Worm (Caenorhabditis elegans) whole organism, L4 larva: Measurements from ENCODE around the gene smu-2.
A peak's percentile ranks its signal among the peaks of the same experiment; 100 is the strongest.

ENCODE experiments used
- D1046.2 ChIP-seq: fragments of 200-800 bp; sonication (Bioruptor generic); IDR thresholded peaks from 2 replicates; pipeline ENCODE4 v1.3.6; 2022; ENCODE audit warnings: missing genetic modification characterization, missing compliant biosample characterization
- F26F4.8 ChIP-seq: fragments of 200-800 bp; sonication (Bioruptor generic); conservative IDR thresholded peaks from 2 replicates; pipeline ENCODE4 v1.3.6; 2022; ENCODE audit warnings: missing genetic modification characterization, missing compliant biosample characterization
- Y75B8A.6 ChIP-seq: fragments of 200-800 bp; sonication (Bioruptor generic); IDR thresholded peaks from 2 replicates; pipeline ENCODE4 v1.3.6; 2022; ENCODE audit warnings: missing genetic modification reagents, missing genetic modification characterization, missing compliant biosample characterization
- aha-1 ChIP-seq: fragments of 150-350 bp; peaks from one replicate; lab custom pipeline; 2014; ENCODE audit warnings: missing biosample characterization, missing genetic modification characterization
- aly-2 ChIP-seq: sonication (generic microtip); optimal IDR thresholded peaks from 2 replicates; lab custom pipeline; 2018; ENCODE audit warnings: missing biosample characterization, missing genetic modification characterization
- ceh-62 ChIP-seq: sonication (generic microtip); optimal IDR thresholded peaks from 2 replicates; lab custom pipeline; 2017; ENCODE audit warnings: missing biosample characterization, missing genetic modification characterization
- cey-2 ChIP-seq: sonication (generic microtip); optimal IDR thresholded peaks from 3 replicates; lab custom pipeline; 2017; ENCODE audit warnings: missing genetic modification characterization, mild to moderate bottlenecking, missing compliant biosample characterization, antibody characterized with exemption, borderline replicate concordance; ENCODE audit not compliant: insufficient read depth
- daf-16 ChIP-seq, 3 experiments: sonication (generic microtip); optimal IDR thresholded peaks; 2 replicates each; lab custom pipeline; 2016 to 2017; ENCODE audit warnings: missing genetic modification characterization in 3 of 3, missing genetic modification reagents in 3 of 3, mild to moderate bottlenecking in 2 of 3, missing compliant biosample characterization in 2 of 3, missing biosample characterization in 1 of 3, moderate library complexity in 1 of 3
- dmd-6 ChIP-seq: fragments of 200-800 bp; sonication (Bioruptor generic); IDR thresholded peaks from 2 replicates; pipeline ENCODE4 v1.3.6; 2022; ENCODE audit warnings: missing genetic modification reagents, missing genetic modification characterization, missing compliant biosample characterization
- dmd-8 ChIP-seq: fragments of 200-800 bp; sonication (Bioruptor generic); IDR thresholded peaks from 2 replicates; pipeline ENCODE4 v1.3.6; 2022; ENCODE audit warnings: missing genetic modification characterization, missing compliant biosample characterization
- dve-1 ChIP-seq: sonication (generic microtip); optimal IDR thresholded peaks from 2 replicates; lab custom pipeline; 2017; ENCODE audit warnings: antibody characterized with exemption, mild to moderate bottlenecking, missing genetic modification characterization, missing compliant biosample characterization; ENCODE audit not compliant: insufficient read depth
- egl-43 ChIP-seq: fragments of 200-800 bp; sonication (Bioruptor generic); IDR thresholded peaks from 2 replicates; pipeline ENCODE4 v1.3.6; 2022; ENCODE audit warnings: missing genetic modification reagents, missing genetic modification characterization, missing compliant biosample characterization
- fos-1 ChIP-seq: fragments of 150-350 bp; optimal IDR thresholded peaks from 2 replicates; lab custom pipeline; 2014; ENCODE audit warnings: missing biosample characterization, missing genetic modification characterization
- hlh-30 ChIP-seq: sonication (generic microtip); optimal IDR thresholded peaks from 2 replicates; lab custom pipeline; 2017; ENCODE audit warnings: antibody characterized with exemption, mild to moderate bottlenecking, missing genetic modification characterization, missing compliant biosample characterization; ENCODE audit not compliant: insufficient read depth
- lin-1 ChIP-seq: fragments of 200-800 bp; sonication (Bioruptor generic); IDR thresholded peaks from 2 replicates; pipeline ENCODE4 v1.3.6; 2022; ENCODE audit warnings: missing genetic modification reagents, missing genetic modification characterization, missing compliant biosample characterization
- lin-38 ChIP-seq: fragments of 200-800 bp; sonication (Bioruptor generic); IDR thresholded peaks from 2 replicates; pipeline ENCODE4 v1.3.6; 2022; ENCODE audit warnings: missing genetic modification reagents, missing genetic modification characterization, missing compliant biosample characterization
- madf-5 ChIP-seq, 2 experiments: fragments of 200-800 bp; sonication (Bioruptor generic); IDR thresholded peaks; 2 replicates each; pipeline ENCODE4 v1.3.6; 2022; ENCODE audit warnings: missing compliant biosample characterization in 2 of 2, missing genetic modification characterization in 2 of 2
- mxl-3 ChIP-seq: fragments of 200-800 bp; sonication (Bioruptor generic); optimal IDR thresholded peaks from 2 replicates; lab custom pipeline; 2018; ENCODE audit warnings: mild to moderate bottlenecking, missing genetic modification characterization, missing compliant biosample characterization
- nhr-102 ChIP-seq: sonication (generic microtip); optimal IDR thresholded peaks from 2 replicates; lab custom pipeline; 2016; ENCODE audit warnings: mild to moderate bottlenecking, missing genetic modification characterization, moderate library complexity, missing compliant biosample characterization
- nhr-11 ChIP-seq: fragments of 150-350 bp; optimal IDR thresholded peaks from 2 replicates; lab custom pipeline; 2014; ENCODE audit warnings: missing biosample characterization, missing genetic modification characterization
- nhr-28 ChIP-seq: fragments of 150-350 bp; optimal IDR thresholded peaks from 2 replicates; lab custom pipeline; 2014; ENCODE audit warnings: missing biosample characterization, missing genetic modification characterization
- nhr-41 ChIP-seq: fragments of 200-800 bp; sonication (Bioruptor generic); IDR thresholded peaks from 2 replicates; pipeline ENCODE4 v1.3.6; 2022; ENCODE audit warnings: missing genetic modification reagents, missing genetic modification characterization, missing compliant biosample characterization
- php-3 ChIP-seq: fragments of 200-800 bp; sonication (Bioruptor generic); IDR thresholded peaks from 2 replicates; pipeline ENCODE4 v1.3.6; 2022; ENCODE audit warnings: missing genetic modification reagents, missing genetic modification characterization, missing compliant biosample characterization
- pqm-1 ChIP-seq: sonication (generic microtip); optimal IDR thresholded peaks from 2 replicates; lab custom pipeline; 2017; ENCODE audit warnings: missing biosample characterization, missing genetic modification characterization
- saeg-2 ChIP-seq: fragments of 200-800 bp; sonication (Bioruptor generic); IDR thresholded peaks from 2 replicates; pipeline ENCODE4 v1.3.6; 2022; ENCODE audit warnings: missing genetic modification reagents, missing genetic modification characterization, missing compliant biosample characterization
- snpc-1.2 ChIP-seq: fragments of 200-800 bp; sonication (Bioruptor generic); IDR thresholded peaks from 2 replicates; pipeline ENCODE4 v1.3.6; 2022; ENCODE audit warnings: missing genetic modification reagents, missing genetic modification characterization, missing compliant biosample characterization
- unc-130 ChIP-seq: sonication (generic microtip); optimal IDR thresholded peaks from 2 replicates; lab custom pipeline; 2016; ENCODE audit warnings: missing genetic modification reagents, missing genetic modification characterization, missing compliant biosample characterization
- unc-39 ChIP-seq: sonication (generic microtip); optimal IDR thresholded peaks from 2 replicates; lab custom pipeline; 2017; ENCODE audit warnings: missing biosample characterization, missing genetic modification characterization
- unc-62 ChIP-seq, 3 experiments: fragments of 150-350 bp in 1 of 3; sonication (generic microtip); optimal IDR thresholded peaks in 2 of 3; peaks in 1 of 3; 1 replicate in 1 of 3; 2 replicates in 2 of 3; lab custom pipeline; 2014 to 2017; ENCODE audit warnings: missing biosample characterization in 3 of 3, missing genetic modification characterization in 3 of 3, missing genetic modification reagents in 3 of 3, missing genotype in 1 of 3
- zfp-2 ChIP-seq: sonication (generic microtip); optimal IDR thresholded peaks from 2 replicates; lab custom pipeline; 2016; ENCODE audit warnings: mild to moderate bottlenecking, missing genetic modification characterization, missing compliant biosample characterization

The smu-2 gene

DNA sequence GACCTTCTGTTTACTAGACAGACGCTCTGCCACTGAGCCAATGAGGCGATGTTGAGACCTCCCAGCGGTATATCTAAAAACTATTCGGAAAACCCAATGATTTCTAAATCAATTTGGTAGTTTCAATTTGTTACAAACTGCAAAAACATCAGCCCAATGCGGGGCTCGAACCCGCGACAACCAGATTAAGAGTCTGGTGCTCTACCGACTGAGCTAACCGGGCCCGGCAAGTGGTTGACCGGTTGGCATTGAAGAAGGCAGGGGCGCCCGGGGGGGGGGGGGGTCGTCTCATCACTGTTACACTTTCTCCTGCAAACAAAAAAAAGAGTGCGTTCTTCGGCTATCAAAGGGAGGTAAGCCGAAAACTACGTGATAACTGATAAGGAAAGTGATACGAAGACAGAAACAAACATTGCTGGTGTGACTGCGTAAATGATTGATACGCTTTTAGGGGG is 42.9 kb upstream of the smu-2 start (continued):
- TF ChIP-seq daf-16 (GFP tag; optimal IDR thresholded peaks at IDR 0.05; lab: Kevin White, UChicago) (peak; percentile 63 to 90), daf-16 (tag; optimal IDR thresholded peaks at IDR 0.05; lab: Kevin White, UChicago) (peak; percentile 76), unc-130 (GFP tag; lab: Kevin White, UChicago) (peak; percentile 60), nhr-102 (tag; lab: Kevin White, UChicago) (peak; percentile 50)
- TF ChIP-seq, all 104 proteins: peak for 55

DNA sequence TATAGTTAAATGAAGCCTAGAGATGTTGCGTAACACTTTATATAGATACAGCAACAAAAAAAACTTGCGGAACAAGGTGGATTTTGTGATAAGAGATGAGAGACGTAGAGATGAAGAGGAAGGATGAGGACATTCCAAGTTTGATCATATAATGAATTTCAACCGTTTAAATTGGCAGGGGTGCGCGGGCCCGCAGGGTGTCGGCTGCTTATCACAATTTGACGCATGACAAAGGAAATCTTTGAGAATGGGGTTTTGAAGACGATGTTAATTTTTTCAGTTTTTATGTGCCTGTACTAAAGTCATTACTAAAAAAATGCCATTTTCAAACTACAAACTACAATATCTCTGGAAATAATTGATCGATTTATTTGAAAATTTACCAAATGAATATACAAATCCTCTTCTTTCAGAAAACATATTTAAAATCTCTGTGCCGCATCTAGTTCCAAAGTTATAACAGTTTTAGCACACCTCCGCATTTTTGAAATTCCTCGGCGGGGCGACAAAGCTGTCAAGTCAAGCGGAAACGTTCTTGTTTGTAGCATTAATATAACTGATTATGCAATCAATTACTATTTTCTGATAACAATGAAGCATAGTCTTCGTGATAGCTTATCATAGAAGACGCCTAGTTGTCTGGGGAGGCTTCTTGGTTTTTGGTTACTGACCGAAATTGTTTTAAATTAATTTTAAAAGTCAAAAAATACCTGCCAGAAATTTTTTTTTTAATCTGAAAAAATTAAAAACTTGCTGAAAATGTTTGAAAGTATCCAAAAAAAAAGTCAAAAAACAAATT is 42.2 kb upstream of the smu-2 start:
- TF ChIP-seq unc-39 (no peak), pqm-1 (peak; percentile 55), mxl-3 (GFP tag; lab: Kevin White, UChicago) (no peak), aly-2 (no peak), dmd-8 (GFP tag; lab: Robert Waterston, UW) (no peak), aha-1 (tag; lab: Kevin White, UChicago) (no peak), nhr-28 (peak; percentile 60), snpc-1.2 (GFP tag; lab: Robert Waterston, UW) (no peak), saeg-2 (GFP tag; lab: Robert Waterston, UW) (no peak), dmd-6 (GFP tag; lab: Robert Waterston, UW) (peak; percentile 63), ceh-62 (tag; lab: Kevin White, UChicago) (no peak), php-3 (GFP tag; lab: Robert Waterston, UW) (0 out of 2 replicates have a peak, but pooled peaks have one; percentile 22), D1046.2 (GFP tag; lab: Robert Waterston, UW) (no peak)
- TF ChIP-seq, all 104 proteins: peak for 4

DNA sequence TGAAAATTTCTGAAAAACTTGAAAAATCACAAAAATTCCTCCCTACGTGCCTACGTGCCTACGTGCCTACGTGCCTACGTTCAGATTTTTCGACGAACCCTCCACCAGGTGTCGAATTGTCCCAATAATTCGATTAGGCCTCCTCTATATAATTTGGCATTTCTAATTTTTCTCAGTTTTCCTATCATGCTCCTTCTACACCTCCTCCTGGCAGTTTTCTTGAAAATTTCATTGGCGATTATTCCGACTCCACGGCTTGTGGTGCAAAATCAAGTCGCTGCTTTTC is 41.6 kb upstream of the smu-2 start, which contains the start of gene C16C8.17:
Gene C16C8.17 (plus strand): TSS at position 187 of the 286 bp plus-strand sequence.
- no peak for TF ChIP-seq nhr-41 (GFP tag; lab: Robert Waterston, UW)
- no peak for TF ChIP-seq madf-5 (GFP tag; IDR thresholded peaks at IDR 0.05; lab: Robert Waterston, UW)
- no peak for TF ChIP-seq ceh-62 (tag; lab: Kevin White, UChicago)
- TF ChIP-seq cey-2 (tag; lab: Kevin White, UChicago): no peak

DNA sequence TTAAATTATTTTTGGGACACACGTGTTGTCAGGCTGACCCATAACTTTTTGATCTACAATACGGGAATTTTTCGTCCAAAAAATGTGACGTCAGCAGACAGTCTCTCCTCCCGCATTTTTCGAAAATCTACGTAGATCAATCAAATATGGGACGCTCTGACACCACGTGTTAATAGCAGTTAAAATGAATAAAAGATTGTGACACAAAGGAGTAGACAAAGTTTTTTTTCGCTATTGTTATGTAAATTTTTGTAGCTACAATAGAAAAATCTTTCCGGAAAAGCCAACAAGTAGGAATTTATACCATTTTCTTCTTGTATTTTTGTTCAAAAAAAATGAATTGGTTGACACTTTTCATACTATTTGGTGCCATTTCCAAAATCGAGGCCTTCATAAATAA is 40.8 kb upstream of the smu-2 start, which contains the start of gene C16C8.27:
Gene C16C8.27 (plus strand): TSS at position 301 of the 400 bp plus-strand sequence.
- TF ChIP-seq unc-62 (GFP tag; optimal IDR thresholded peaks at IDR 0.05 in 1 of 2; lab: Kevin White, UChicago) (peak in 1 of 2 experiments; percentile 1), unc-62 (tag; optimal IDR thresholded peaks at IDR 0.05; lab: Kevin White, UChicago) (no peak), F26F4.8 (GFP tag; lab: Robert Waterston, UW) (no peak)

DNA sequence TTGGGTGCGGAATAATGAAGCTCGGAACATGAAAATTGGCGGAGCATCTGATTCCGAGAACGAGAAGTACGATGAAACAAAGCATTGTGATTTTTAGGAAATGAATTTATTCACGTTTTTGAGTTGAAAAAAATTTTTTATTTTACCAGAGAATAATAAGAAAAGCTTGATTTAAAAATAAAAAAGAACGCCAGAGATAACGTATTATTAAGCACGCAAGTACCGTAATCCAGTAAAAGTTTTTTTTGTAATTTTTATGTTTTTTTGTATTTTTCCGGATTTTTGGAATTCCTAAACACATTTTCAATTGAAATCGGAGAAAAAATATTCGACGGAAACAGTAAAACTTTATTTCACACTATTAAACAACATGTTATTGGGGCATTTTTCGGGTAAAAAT is 39.1 kb upstream of the smu-2 start, which contains the start of gene C16C8.22:
Gene C16C8.22 (minus strand): TSS at position 101 of the 400 bp plus-strand sequence.
- TF ChIP-seq dmd-8 (GFP tag; lab: Robert Waterston, UW) (no peak), nhr-11 (tag; lab: Kevin White, UChicago) (no peak), Y75B8A.6 (GFP tag; lab: Robert Waterston, UW) (no peak), lin-1 (GFP tag; lab: Robert Waterston, UW) (no peak), dve-1 (tag; lab: Kevin White, UChicago) (no peak), fos-1 (tag; lab: Kevin White, UChicago) (no peak), lin-38 (GFP tag; lab: Robert Waterston, UW) (no peak), egl-43 (GFP tag; lab: Robert Waterston, UW) (no peak), hlh-30 (tag; lab: Kevin White, UChicago) (no peak), zfp-2 (no peak)
